Fruit fly (Drosophila melanogaster): ENCODE measurements around the gene Prps.

The Prps gene

DNA sequence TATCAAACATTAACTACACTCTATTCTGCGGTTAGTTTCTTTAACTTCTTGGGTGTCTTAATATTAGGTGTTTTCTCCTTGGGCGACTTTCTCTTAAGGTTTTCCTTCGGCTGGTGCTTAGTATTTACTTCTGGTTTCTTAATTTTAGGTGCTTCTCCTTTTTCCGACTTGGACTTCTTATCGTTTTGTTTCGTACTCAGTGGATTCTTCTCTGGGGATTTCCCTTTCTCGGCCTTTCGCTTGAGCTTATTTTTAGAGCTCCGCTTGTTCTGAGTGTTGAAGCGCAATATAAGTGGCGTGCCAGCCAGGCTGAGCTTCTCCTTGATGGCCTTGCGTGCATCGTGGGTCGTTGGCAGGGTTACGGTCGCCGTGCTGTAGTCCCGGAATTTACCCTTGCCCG, 21.3 kb upstream of the Prps start:
- TF ChIP-seq Hr96 (GFP tag; optimal IDR thresholded peaks at IDR 0.05) (no peak), Mnt (GFP tag; optimal IDR thresholded peaks at IDR 0.05) (no peak), Crg-1 (GFP tag; optimal IDR thresholded peaks at IDR 0.05) (no peak), CG11617 (GFP tag; optimal IDR thresholded peaks at IDR 0.05) (no peak), pad (GFP tag; optimal IDR thresholded peaks at IDR 0.05) (no peak), CG33017 (tag; optimal IDR thresholded peaks at IDR 0.05) (no peak), Clk (GFP tag; optimal IDR thresholded peaks at IDR 0.05) (no peak), bab1 (GFP tag; optimal IDR thresholded peaks at IDR 0.05) (no peak), CG5204 (GFP tag; optimal IDR thresholded peaks at IDR 0.05) (no peak), kay (GFP tag; ENCODE audit: borderline replicate concordance) (no peak), ovo (GFP tag; optimal IDR thresholded peaks at IDR 0.05) (no peak), CG7101 (tag; optimal IDR thresholded peaks at IDR 0.05) (no peak)

DNA sequence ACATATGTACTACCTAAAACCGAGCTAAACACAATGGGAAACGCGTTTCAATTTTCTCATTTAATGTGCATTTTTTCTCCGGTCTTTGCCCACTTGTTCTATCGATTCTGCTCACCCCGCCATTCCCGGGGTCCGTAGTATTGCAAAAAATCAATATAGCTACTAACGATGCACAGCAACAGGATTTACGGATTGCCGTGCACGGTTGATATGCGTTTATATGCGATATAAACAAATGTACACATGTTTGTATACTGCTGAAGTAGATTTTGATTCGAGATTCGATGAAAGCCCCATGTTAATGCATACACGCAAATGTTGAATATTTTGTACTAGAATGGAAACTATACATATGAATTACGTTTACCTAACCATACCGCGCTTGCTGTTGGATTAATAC, 20.6 kb upstream of the Prps start:
- TF ChIP-seq CG5204 (GFP tag; optimal IDR thresholded peaks at IDR 0.05) (no peak), cic (GFP tag; optimal IDR thresholded peaks at IDR 0.05) (peak; percentile 66)

dm6 chr3L:9716595-9716994, 20.1 kb upstream of the Prps start:
- TF ChIP-seq cnc (optimal IDR thresholded peaks at IDR 0.05) (no peak), CG14711 (tag; optimal IDR thresholded peaks at IDR 0.05) (no peak), cic (GFP tag; optimal IDR thresholded peaks at IDR 0.05) (peak; percentile 44), toe (GFP tag; optimal IDR thresholded peaks at IDR 0.05) (no peak)

DNA sequence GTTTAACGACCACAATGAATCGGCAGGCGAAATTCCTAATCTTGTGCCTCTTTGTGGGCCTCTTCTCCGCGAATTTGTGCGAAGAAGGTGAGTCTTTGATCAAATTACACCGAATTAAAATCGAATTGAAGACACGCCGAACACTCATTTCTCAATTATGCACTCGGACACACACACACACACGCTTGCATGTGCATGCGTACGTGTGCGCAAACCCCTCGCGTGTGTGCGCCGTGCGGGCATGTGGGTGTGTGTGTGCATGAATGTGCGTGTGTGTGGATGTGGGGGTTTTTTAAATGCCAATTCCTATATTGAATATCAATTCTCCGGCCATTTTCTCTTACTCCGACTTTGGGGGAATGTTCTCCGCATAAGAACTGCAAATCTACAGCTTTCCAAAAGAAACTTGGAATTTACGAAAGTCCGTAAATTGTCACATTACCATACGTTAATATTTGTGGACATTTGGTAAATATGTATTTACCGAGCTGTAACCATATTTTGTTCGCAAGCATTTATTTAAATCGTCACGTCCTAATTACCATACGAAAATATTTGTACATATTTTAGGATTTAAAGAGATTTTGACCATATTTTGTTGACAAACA, 18.1 kb upstream of the Prps start:
- no peak for TF ChIP-seq CG7045 (GFP tag; optimal IDR thresholded peaks at IDR 0.05)
- no peak for TF ChIP-seq cnc (optimal IDR thresholded peaks at IDR 0.05)
- no peak for TF ChIP-seq Clk (GFP tag; optimal IDR thresholded peaks at IDR 0.05)
- TF ChIP-seq CG14711 (tag; optimal IDR thresholded peaks at IDR 0.05): no peak
- TF ChIP-seq toe (GFP tag; optimal IDR thresholded peaks at IDR 0.05): no peak
- TF ChIP-seq Hr96 (GFP tag; optimal IDR thresholded peaks at IDR 0.05): no peak
- TF ChIP-seq cic (GFP tag; optimal IDR thresholded peaks at IDR 0.05): peak; percentile 87
- no peak for TF ChIP-seq CG1620 (GFP tag; optimal IDR thresholded peaks at IDR 0.05)
- no peak for TF ChIP-seq CG12768 (GFP tag; optimal IDR thresholded peaks at IDR 0.05)
- peak; percentile 77 for TF ChIP-seq tj (GFP tag; optimal IDR thresholded peaks at IDR 0.05)
- no peak for TF ChIP-seq pad (GFP tag; optimal IDR thresholded peaks at IDR 0.05)
- no peak for TF ChIP-seq bab1 (GFP tag; optimal IDR thresholded peaks at IDR 0.05)
- no peak for TF ChIP-seq ovo (GFP tag; optimal IDR thresholded peaks at IDR 0.05)
- TF ChIP-seq Crg-1 (GFP tag; optimal IDR thresholded peaks at IDR 0.05): no peak
- TF ChIP-seq CG11617 (GFP tag; optimal IDR thresholded peaks at IDR 0.05): no peak
- TF ChIP-seq CG5204 (GFP tag; optimal IDR thresholded peaks at IDR 0.05): no peak
- no peak for TF ChIP-seq CG7101 (tag; optimal IDR thresholded peaks at IDR 0.05)
- TF ChIP-seq CG33017 (tag; optimal IDR thresholded peaks at IDR 0.05): no peak
- TF ChIP-seq Mnt (GFP tag; optimal IDR thresholded peaks at IDR 0.05): peak; percentile 81
- TF ChIP-seq kay (GFP tag; ENCODE audit: borderline replicate concordance): peak; percentile 92

DNA sequence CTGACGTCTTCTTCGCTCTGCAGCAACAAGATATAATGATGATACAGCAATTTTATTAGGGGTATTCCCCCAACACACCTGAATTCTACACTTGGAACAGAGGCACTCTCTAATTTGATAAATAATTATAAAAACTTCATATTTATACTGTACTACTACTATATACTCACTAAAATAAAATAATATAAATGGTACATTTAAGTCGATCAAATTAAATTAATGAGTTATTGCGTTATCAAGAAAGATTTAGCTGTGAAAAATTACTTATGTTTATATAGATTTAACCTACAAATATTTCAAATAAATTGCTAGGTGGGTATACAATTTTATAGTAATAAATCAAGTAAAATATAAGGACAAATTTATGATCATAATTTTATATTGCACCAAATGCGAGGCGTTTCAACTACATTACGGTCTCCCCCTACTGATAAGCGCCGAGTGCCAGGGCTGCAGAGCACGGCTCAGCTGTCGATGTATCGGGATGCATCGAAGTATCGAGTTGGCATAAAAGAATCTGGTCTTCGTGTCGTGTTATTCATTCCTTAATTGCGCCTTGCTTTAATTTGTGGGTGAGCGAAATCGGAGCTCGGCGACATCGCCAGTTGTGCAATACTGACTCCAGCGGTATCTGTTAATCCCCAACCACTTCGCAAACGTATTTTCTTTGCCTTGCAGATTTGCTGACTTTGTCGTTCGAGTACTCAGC, 17.5 kb upstream of the Prps start, which contains the start of gene vsg:
Gene vsg (plus strand): TSS at position 497 of the 709 bp plus-strand sequence.
- peak; percentile 53 for TF ChIP-seq bab1 (GFP tag; optimal IDR thresholded peaks at IDR 0.05)
- no peak for TF ChIP-seq CG5204 (GFP tag; optimal IDR thresholded peaks at IDR 0.05)
- peak; percentile 71 for TF ChIP-seq CG33017 (tag; optimal IDR thresholded peaks at IDR 0.05)
- TF ChIP-seq CG12768 (GFP tag; optimal IDR thresholded peaks at IDR 0.05): peak; percentile 76
- TF ChIP-seq Mnt (GFP tag; optimal IDR thresholded peaks at IDR 0.05): no peak
- TF ChIP-seq kay (GFP tag; ENCODE audit: borderline replicate concordance): peak; percentile 62
- peak; percentile 34 for TF ChIP-seq Crg-1 (GFP tag; optimal IDR thresholded peaks at IDR 0.05)
- no peak for TF ChIP-seq cic (GFP tag; optimal IDR thresholded peaks at IDR 0.05)
- peak; percentile 67 for TF ChIP-seq pad (GFP tag; optimal IDR thresholded peaks at IDR 0.05)
- TF ChIP-seq tj (GFP tag; optimal IDR thresholded peaks at IDR 0.05): peak; percentile 94
- peak; percentile 91 for TF ChIP-seq CG11617 (GFP tag; optimal IDR thresholded peaks at IDR 0.05)
- TF ChIP-seq cnc (optimal IDR thresholded peaks at IDR 0.05): no peak
- TF ChIP-seq Clk (GFP tag; optimal IDR thresholded peaks at IDR 0.05): peak; percentile 63
- TF ChIP-seq Hr96 (GFP tag; optimal IDR thresholded peaks at IDR 0.05): peak; percentile 39
- TF ChIP-seq CG14711 (tag; optimal IDR thresholded peaks at IDR 0.05): peak; percentile 65
- TF ChIP-seq CG1620 (GFP tag; optimal IDR thresholded peaks at IDR 0.05): peak; percentile 73
- TF ChIP-seq toe (GFP tag; optimal IDR thresholded peaks at IDR 0.05): peak; percentile 83
- TF ChIP-seq CG7101 (tag; optimal IDR thresholded peaks at IDR 0.05): peak; percentile 81
- peak; percentile 84 for TF ChIP-seq CG7045 (GFP tag; optimal IDR thresholded peaks at IDR 0.05)
- TF ChIP-seq ovo (GFP tag; optimal IDR thresholded peaks at IDR 0.05): peak; percentile 77

DNA sequence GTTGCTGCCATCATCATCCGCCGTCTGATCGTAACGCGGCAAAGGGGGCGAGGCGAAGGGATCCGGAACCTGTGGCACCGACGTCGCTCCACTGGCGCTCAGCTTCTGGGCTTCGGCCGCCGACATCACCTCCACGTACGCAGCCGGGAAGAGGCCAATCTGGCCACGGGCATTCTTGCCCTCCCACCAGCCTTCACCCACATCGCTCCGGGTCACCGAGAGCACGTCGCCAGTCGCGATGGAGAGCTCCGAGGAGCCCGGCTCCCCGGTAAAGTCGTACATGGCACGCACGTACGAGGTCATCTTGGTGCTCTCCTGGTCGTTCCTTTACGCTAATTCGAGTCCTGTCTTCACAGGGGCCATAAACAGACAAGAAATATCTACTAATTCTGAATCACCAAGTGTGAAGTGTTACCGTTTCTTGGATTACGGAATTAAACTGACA, 16.9 kb upstream of the Prps start, which contains the start of gene SH3PX1:
Gene SH3PX1 (minus strand): TSS at position 445 of the 445 bp plus-strand sequence.
- TF ChIP-seq kay (GFP tag; ENCODE audit: borderline replicate concordance) (peak; percentile 74), Hr96 (GFP tag; optimal IDR thresholded peaks at IDR 0.05) (no peak), tj (GFP tag; optimal IDR thresholded peaks at IDR 0.05) (no peak)

All from whole organism, adult.